Worm (Caenorhabditis elegans) whole organism, L3 larva: ENCODE data around the gene coh-3.

Experiments
- R02D3.7 ChIP-seq: fragments of 150-350 bp; optimal IDR thresholded peaks from 2 replicates; lab custom pipeline; 2014; ENCODE audit warnings: missing biosample characterization, missing genetic modification characterization
- ceh-28 ChIP-seq: fragments of 150-350 bp; optimal IDR thresholded peaks from 2 replicates; lab custom pipeline; 2014; ENCODE audit warnings: missing biosample characterization, missing genetic modification reagents, missing genetic modification characterization
- ceh-82 ChIP-seq: fragments of 150-350 bp; optimal IDR thresholded peaks from 2 replicates; lab custom pipeline; 2014; ENCODE audit warnings: missing biosample characterization, missing genetic modification characterization
- ceh-9 ChIP-seq: sonication (generic microtip); optimal IDR thresholded peaks from 2 replicates; lab custom pipeline; 2018; ENCODE audit warnings: missing biosample characterization, missing genetic modification characterization
- daf-12 ChIP-seq: fragments of 150-350 bp; optimal IDR thresholded peaks from 2 replicates; lab custom pipeline; 2014; ENCODE audit warnings: missing biosample characterization, missing genetic modification reagents, missing genetic modification characterization
- egl-27 ChIP-seq: sonication (generic microtip); optimal IDR thresholded peaks from 4 replicates; lab custom pipeline; 2017; ENCODE audit warnings: missing biosample characterization, missing genetic modification reagents, missing genetic modification characterization
- elt-1 ChIP-seq: fragments of 150-350 bp; optimal IDR thresholded peaks from 2 replicates; lab custom pipeline; 2014; ENCODE audit warnings: missing biosample characterization, missing genetic modification characterization
- elt-3 ChIP-seq, 3 experiments: fragments of 150-350 bp in 1 of 3; sonication (generic microtip) in 2 of 3; optimal IDR thresholded peaks; 2 replicates in 2 of 3; 4 replicates in 1 of 3; lab custom pipeline; 2014 to 2017; ENCODE audit warnings: missing biosample characterization in 3 of 3, missing genetic modification characterization in 3 of 3
- eor-1 ChIP-seq, 2 experiments: fragments of 150-350 bp; optimal IDR thresholded peaks; 2 replicates each; lab custom pipeline; 2014 to 2018; ENCODE audit warnings: missing biosample characterization in 2 of 2, missing genetic modification characterization in 2 of 2
- fos-1 ChIP-seq: fragments of 150-350 bp; optimal IDR thresholded peaks from 2 replicates; lab custom pipeline; 2014; ENCODE audit warnings: missing biosample characterization, missing genetic modification characterization
- hmg-11 ChIP-seq: sonication (generic microtip); optimal IDR thresholded peaks from 2 replicates; lab custom pipeline; 2016; ENCODE audit warnings: missing genetic modification characterization, missing compliant biosample characterization
- jun-1 ChIP-seq: fragments of 150-350 bp; optimal IDR thresholded peaks from 2 replicates; lab custom pipeline; 2014; ENCODE audit warnings: missing biosample characterization, missing genetic modification reagents, missing genetic modification characterization
- lin-15B ChIP-seq: fragments of 150-350 bp; optimal IDR thresholded peaks from 2 replicates; lab custom pipeline; 2014; ENCODE audit warnings: missing biosample characterization, missing genetic modification characterization
- lin-39 ChIP-seq: fragments of 150-350 bp; optimal IDR thresholded peaks from 2 replicates; lab custom pipeline; 2018; ENCODE audit warnings: missing biosample characterization, missing genetic modification reagents, missing genetic modification characterization
- lsy-12 ChIP-seq: sonication (generic microtip); optimal IDR thresholded peaks from 2 replicates; lab custom pipeline; 2016; ENCODE audit warnings: mild to moderate bottlenecking, missing genetic modification characterization, missing compliant biosample characterization
- mdl-1 ChIP-seq: fragments of 150-350 bp; optimal IDR thresholded peaks from 2 replicates; lab custom pipeline; 2014; ENCODE audit warnings: missing biosample characterization, missing genetic modification characterization
- mml-1 ChIP-seq: fragments of 150-350 bp; sonication (generic microtip); optimal IDR thresholded peaks from 3 replicates; lab custom pipeline; 2014; ENCODE audit warnings: missing biosample characterization, missing genetic modification characterization
- nfya-1 ChIP-seq: sonication (generic microtip); optimal IDR thresholded peaks from 2 replicates; lab custom pipeline; 2017; ENCODE audit warnings: missing genetic modification characterization, mild to moderate bottlenecking, missing compliant biosample characterization, antibody characterized with exemption, moderate library complexity; ENCODE audit not compliant: insufficient read depth
- nhr-237 ChIP-seq: fragments of 150-350 bp; optimal IDR thresholded peaks from 2 replicates; lab custom pipeline; 2014; ENCODE audit warnings: missing biosample characterization, missing genetic modification characterization
- nhr-25 ChIP-seq: sonication (generic microtip); optimal IDR thresholded peaks from 2 replicates; lab custom pipeline; 2017; ENCODE audit warnings: missing biosample characterization, missing genetic modification characterization
- nhr-43 ChIP-seq: sonication (generic microtip); optimal IDR thresholded peaks from 2 replicates; lab custom pipeline; 2016; ENCODE audit warnings: mild to moderate bottlenecking, missing genetic modification characterization, missing compliant biosample characterization; ENCODE audit not compliant: poor library complexity, severe bottlenecking
- nhr-67 ChIP-seq: fragments of 150-350 bp; optimal IDR thresholded peaks from 2 replicates; lab custom pipeline; 2014; ENCODE audit warnings: missing biosample characterization, missing genetic modification characterization
- nhr-77 ChIP-seq: fragments of 150-350 bp; optimal IDR thresholded peaks from 2 replicates; lab custom pipeline; 2014; ENCODE audit warnings: missing biosample characterization, missing genetic modification characterization
- skn-1 ChIP-seq: fragments of 150-350 bp; optimal IDR thresholded peaks from 2 replicates; lab custom pipeline; 2014; ENCODE audit warnings: missing biosample characterization, missing genetic modification characterization
- snpc-4 ChIP-seq: fragments of 150-350 bp; optimal IDR thresholded peaks from 2 replicates; lab custom pipeline; 2014; ENCODE audit warnings: missing biosample characterization, missing genetic modification characterization
- tbx-2 ChIP-seq: sonication (generic microtip); optimal IDR thresholded peaks from 2 replicates; lab custom pipeline; 2016; ENCODE audit warnings: mild to moderate bottlenecking, missing genetic modification characterization, missing compliant biosample characterization
- unc-62 ChIP-seq: fragments of 150-350 bp; sonication (generic microtip); optimal IDR thresholded peaks from 4 replicates; lab custom pipeline; 2014; ENCODE audit warnings: missing biosample characterization, missing genetic modification reagents, missing genetic modification characterization
- zag-1 ChIP-seq: fragments of 150-350 bp; optimal IDR thresholded peaks from 2 replicates; lab custom pipeline; 2014; ENCODE audit warnings: missing biosample characterization, missing genetic modification characterization
- ztf-11 ChIP-seq: fragments of 150-350 bp; optimal IDR thresholded peaks from 2 replicates; lab custom pipeline; 2014; ENCODE audit warnings: missing biosample characterization, missing genetic modification characterization
- ztf-4 ChIP-seq: fragments of 150-350 bp; optimal IDR thresholded peaks from 2 replicates; lab custom pipeline; 2014; ENCODE audit warnings: missing biosample characterization, missing genetic modification characterization

Gene coh-3

ce11 chrV:14433584-14433983 is 23.6 kb upstream of the coh-3 start:
- TF ChIP-seq nfya-1 (no peak), snpc-4 (tag; lab: Kevin White, UChicago) (no peak), mml-1 (tag; lab: Kevin White, UChicago) (no peak), jun-1 (tag; lab: Kevin White, UChicago) (no peak), elt-3 (tag; optimal IDR thresholded peaks at IDR 0.05; lab: Kevin White, UChicago) (no peak), hmg-11 (tag; lab: Kevin White, UChicago) (no peak), mdl-1 (tag; lab: Kevin White, UChicago) (no peak), lin-39 (tag; lab: Kevin White, UChicago) (no peak), fos-1 (tag; lab: Kevin White, UChicago) (no peak), ceh-28 (tag; lab: Kevin White, UChicago) (no peak), daf-12 (tag; lab: Kevin White, UChicago) (no peak), ztf-4 (tag; lab: Kevin White, UChicago) (no peak), eor-1 (tag; optimal IDR thresholded peaks at IDR 0.05; lab: Kevin White, UChicago) (no peak), ztf-11 (tag; lab: Kevin White, UChicago) (no peak), egl-27 (tag; lab: Kevin White, UChicago) (no peak), lsy-12 (tag; lab: Kevin White, UChicago) (no peak), tbx-2 (tag; lab: Kevin White, UChicago) (no peak), nhr-237 (tag; lab: Kevin White, UChicago) (no peak), ceh-82 (tag; lab: Kevin White, UChicago) (no peak), lin-15B (tag; lab: Kevin White, UChicago) (no peak)

ce11 chrV:14436195-14436594 is 21.0 kb upstream of the coh-3 start:
- TF ChIP-seq nhr-237 (tag; lab: Kevin White, UChicago) (no peak), nhr-25 (tag; lab: Kevin White, UChicago) (no peak), skn-1 (tag; lab: Kevin White, UChicago) (no peak), nhr-43 (tag; lab: Kevin White, UChicago) (no peak), ceh-82 (tag; lab: Kevin White, UChicago) (no peak), R02D3.7 (tag; lab: Kevin White, UChicago) (no peak), elt-3 (tag; optimal IDR thresholded peaks at IDR 0.05; lab: Kevin White, UChicago) (no peak), zag-1 (tag; lab: Kevin White, UChicago) (no peak), elt-1 (no peak), ceh-9 (tag; lab: Kevin White, UChicago) (no peak), mml-1 (tag; lab: Kevin White, UChicago) (no peak), ztf-11 (tag; lab: Kevin White, UChicago) (no peak), nhr-67 (tag; lab: Kevin White, UChicago) (no peak), lsy-12 (tag; lab: Kevin White, UChicago) (no peak), egl-27 (tag; lab: Kevin White, UChicago) (no peak), lin-39 (tag; lab: Kevin White, UChicago) (no peak), tbx-2 (tag; lab: Kevin White, UChicago) (no peak)
- TF ChIP-seq, all 47 proteins: peak for 0

ce11 chrV:14437355-14437754 is 19.9 kb upstream of the coh-3 start:
- TF ChIP-seq snpc-4 (tag; lab: Kevin White, UChicago) (no peak), nhr-77 (tag; lab: Kevin White, UChicago) (no peak), fos-1 (tag; lab: Kevin White, UChicago) (no peak), ztf-11 (tag; lab: Kevin White, UChicago) (no peak), nfya-1 (no peak), unc-62 (GFP tag; lab: Kevin White, UChicago) (no peak), zag-1 (tag; lab: Kevin White, UChicago) (no peak), lsy-12 (tag; lab: Kevin White, UChicago) (no peak)

- TF ChIP-seq nhr-25 (tag; lab: Kevin White, UChicago) (peak; percentile 31), nhr-237 (tag; lab: Kevin White, UChicago) (no peak)
Measured at ce11 chrV:14438099-14438739, 19.0 kb upstream of the coh-3 start.

ce11 chrV:14439236-14439635 is 18.0 kb upstream of the coh-3 start:
- peak; percentile 31 for TF ChIP-seq nhr-25 (tag; lab: Kevin White, UChicago)
- no peak for TF ChIP-seq nhr-77 (tag; lab: Kevin White, UChicago)
